Fruit fly (Drosophila melanogaster) whole organism, embryonic: ENCODE results near the gene CG17234.

ENCODE experiments used
- CG10654 ChIP-seq: fragments of 200-800 bp; sonication (Bioruptor generic); optimal IDR thresholded peaks from 2 replicates; lab custom pipeline; 2016; ENCODE audit warnings: missing biosample characterization, missing genetic modification characterization
- CG10979 ChIP-seq: fragments of 200-800 bp; sonication (Bioruptor generic); optimal IDR thresholded peaks from 2 replicates; lab custom pipeline; 2018; ENCODE audit warnings: missing biosample characterization, mild to moderate bottlenecking, missing genetic modification characterization, moderate library complexity
- CG11560 ChIP-seq: fragments of 200-800 bp; sonication (Bioruptor generic); IDR thresholded peaks from 3 replicates; pipeline ENCODE4 v1.3.6; 2022; ENCODE audit warnings: missing biosample characterization, missing genetic modification characterization
- CG12236 ChIP-seq: fragments of 200-800 bp; sonication (Bioruptor generic); optimal IDR thresholded peaks from 2 replicates; lab custom pipeline; 2016; ENCODE audit warnings: missing biosample characterization, missing genetic modification characterization
- CG12299 ChIP-seq: fragments of 200-800 bp; sonication (Bioruptor generic); optimal IDR thresholded peaks from 2 replicates; lab custom pipeline; 2018; ENCODE audit warnings: missing biosample characterization, mild to moderate bottlenecking, missing genetic modification characterization
- CG12659 ChIP-seq: fragments of 200-800 bp; sonication (Bioruptor generic); optimal IDR thresholded peaks from 3 replicates; lab custom pipeline; 2017; ENCODE audit warnings: mild to moderate bottlenecking, missing biosample characterization, missing genetic modification reagents, missing genetic modification characterization
- CG13296 ChIP-seq: fragments of 200-800 bp; sonication (Bioruptor generic); optimal IDR thresholded peaks from 3 replicates; lab custom pipeline; 2018; ENCODE audit warnings: missing biosample characterization, mild to moderate bottlenecking, missing genetic modification characterization
- CG13624 ChIP-seq: fragments of 200-800 bp; sonication (Bioruptor generic); optimal IDR thresholded peaks from 2 replicates; lab custom pipeline; 2016; ENCODE audit warnings: missing biosample characterization, missing genetic modification characterization
- CG15073 ChIP-seq: fragments of 200-800 bp; sonication (Bioruptor generic); optimal IDR thresholded peaks from 2 replicates; lab custom pipeline; 2016; ENCODE audit warnings: missing biosample characterization, missing genetic modification characterization
- CG15479 ChIP-seq: fragments of 200-800 bp; sonication (Bioruptor generic); optimal IDR thresholded peaks from 3 replicates; lab custom pipeline; 2019; ENCODE audit warnings: missing biosample characterization, mild to moderate bottlenecking, missing genetic modification characterization, moderate library complexity
- CG1602 ChIP-seq: fragments of 200-800 bp; sonication (Bioruptor generic); optimal IDR thresholded peaks from 3 replicates; lab custom pipeline; 2016; ENCODE audit warnings: missing biosample characterization, missing genetic modification characterization
- CG16815 ChIP-seq: fragments of 200-800 bp; sonication (Bioruptor generic); optimal IDR thresholded peaks from 3 replicates; lab custom pipeline; 2017; ENCODE audit warnings: missing biosample characterization, mild to moderate bottlenecking, missing genetic modification characterization
- CG17361 ChIP-seq: fragments of 200-800 bp; sonication (Bioruptor generic); IDR thresholded peaks from 3 replicates; pipeline ENCODE4 v1.3.6; 2022; ENCODE audit warnings: missing biosample characterization, missing genetic modification characterization
- CG17568 ChIP-seq: fragments of 200-800 bp; sonication (Bioruptor generic); optimal IDR thresholded peaks from 2 replicates; lab custom pipeline; 2018; ENCODE audit warnings: missing biosample characterization, mild to moderate bottlenecking, missing genetic modification characterization, moderate library complexity
- CG18476 ChIP-seq: fragments of 200-800 bp; sonication (Bioruptor generic); optimal IDR thresholded peaks from 2 replicates; lab custom pipeline; 2016; ENCODE audit warnings: missing biosample characterization, mild to moderate bottlenecking, missing genetic modification characterization
- CG2116 ChIP-seq: fragments of 200-800 bp; sonication (Bioruptor generic); optimal IDR thresholded peaks from 3 replicates; lab custom pipeline; 2018; ENCODE audit warnings: missing biosample characterization, mild to moderate bottlenecking, missing genetic modification characterization
- CG2889 ChIP-seq: fragments of 200-800 bp; sonication (Bioruptor generic); IDR thresholded peaks from 3 replicates; pipeline ENCODE4 v1.3.6; 2022; ENCODE audit warnings: missing biosample characterization, missing genetic modification characterization
- CG30020 ChIP-seq: fragments of 200-800 bp; optimal IDR thresholded peaks from 2 replicates; lab custom pipeline; 2019; ENCODE audit warnings: missing biosample characterization, mild to moderate bottlenecking, missing genetic modification characterization, moderate library complexity
- CG31224 ChIP-seq: fragments of 200-800 bp; sonication (Bioruptor generic); IDR thresholded peaks from 2 replicates; pipeline ENCODE4 v1.3.6; 2022; ENCODE audit warnings: missing biosample characterization, missing genetic modification characterization
- CG3407 ChIP-seq: fragments of 200-800 bp; sonication (Bioruptor generic); optimal IDR thresholded peaks from 2 replicates; lab custom pipeline; 2018; ENCODE audit warnings: missing biosample characterization, mild to moderate bottlenecking, missing genetic modification characterization
- CG3726 ChIP-seq: fragments of 200-800 bp; sonication (Bioruptor generic); IDR thresholded peaks from 3 replicates; pipeline ENCODE4, ENCODE4 v1.3.6; 2022; ENCODE audit warnings: missing biosample characterization, missing genetic modification characterization
- CG4617 ChIP-seq: fragments of 200-800 bp; sonication (Bioruptor generic); optimal IDR thresholded peaks from 3 replicates; lab custom pipeline; 2016; ENCODE audit warnings: missing biosample characterization, missing genetic modification characterization, borderline replicate concordance
- Chrac-16 ChIP-seq: fragments of 200-800 bp; sonication (Bioruptor generic); optimal IDR thresholded peaks from 3 replicates; lab custom pipeline; 2016; ENCODE audit warnings: missing biosample characterization, missing genetic modification characterization
- Dek ChIP-seq: fragments of 200-800 bp; sonication (Bioruptor generic); optimal IDR thresholded peaks from 3 replicates; lab custom pipeline; 2019; ENCODE audit warnings: missing biosample characterization, mild to moderate bottlenecking, missing genetic modification characterization, moderate library complexity
- Dip3 ChIP-seq: fragments of 200-800 bp; sonication (Bioruptor generic); optimal IDR thresholded peaks from 3 replicates; lab custom pipeline; 2016; ENCODE audit warnings: missing biosample characterization, missing genetic modification characterization
- Dref ChIP-seq: fragments of 200-800 bp; sonication (Bioruptor generic); IDR thresholded peaks from 2 replicates; pipeline ENCODE4 v1.3.6; 2022; ENCODE audit warnings: missing biosample characterization, missing genetic modification characterization
- Ets65A ChIP-seq: fragments of 200-800 bp; sonication (Bioruptor generic); peaks from one replicate; lab custom pipeline; 2016; ENCODE audit warnings: missing biosample characterization, missing genetic modification characterization
- Gug ChIP-seq: fragments of 200-800 bp; sonication (Bioruptor generic); IDR thresholded peaks from 4 replicates; pipeline ENCODE4 v1.3.6; 2022; ENCODE audit warnings: missing biosample characterization, missing genetic modification characterization
- Hr39 ChIP-seq: fragments of >200 bp; optimal IDR thresholded peaks from 2 replicates; lab custom pipeline; 2017
- Hr78 ChIP-seq, 2 experiments: fragments of 200-800 bp in 1 of 2; fragments of >200 bp in 1 of 2; sonication (Bioruptor generic) in 1 of 2; optimal IDR thresholded peaks; 2 replicates each; lab custom pipeline; 2017 to 2019; ENCODE audit warnings: missing biosample characterization in 2 of 2, missing genetic modification characterization in 2 of 2, mild to moderate bottlenecking in 1 of 2, moderate library complexity in 1 of 2
- Hsf ChIP-seq: fragments of 200-800 bp; sonication (Bioruptor generic); optimal IDR thresholded peaks from 3 replicates; lab custom pipeline; 2016; ENCODE audit warnings: missing biosample characterization, missing genetic modification characterization
- Jarid2 ChIP-seq: fragments of 200-800 bp; sonication (Bioruptor generic); optimal IDR thresholded peaks from 3 replicates; lab custom pipeline; 2017; ENCODE audit warnings: mild to moderate bottlenecking, missing biosample characterization, missing genetic modification reagents, missing genetic modification characterization
- Sox100B ChIP-seq: fragments of 200-800 bp; sonication (Bioruptor generic); optimal IDR thresholded peaks from 3 replicates; lab custom pipeline; 2018; ENCODE audit warnings: missing biosample characterization, mild to moderate bottlenecking, missing genetic modification characterization
- Spps ChIP-seq: fragments of 200-800 bp; sonication (Bioruptor generic); optimal IDR thresholded peaks from 2 replicates; lab custom pipeline; 2018; ENCODE audit warnings: missing biosample characterization, mild to moderate bottlenecking, missing genetic modification characterization
- Vsx1 ChIP-seq: fragments of 200-800 bp; sonication (Bioruptor generic); optimal IDR thresholded peaks from 2 replicates; lab custom pipeline; 2017; ENCODE audit warnings: missing biosample characterization, mild to moderate bottlenecking, missing genetic modification characterization, missing genetic modification reagents
- bab2 ChIP-seq: fragments of 200-800 bp; sonication (Bioruptor generic); optimal IDR thresholded peaks from 2 replicates; lab custom pipeline; 2016; ENCODE audit warnings: missing biosample characterization, missing genetic modification characterization
- cas ChIP-seq: fragments of 200-800 bp; sonication (Bioruptor generic); IDR thresholded peaks from 2 replicates; pipeline ENCODE4 v1.3.6; 2022; ENCODE audit warnings: missing biosample characterization, missing genetic modification characterization
- caup ChIP-seq: fragments of 200-800 bp; sonication (Bioruptor generic); optimal IDR thresholded peaks from 3 replicates; lab custom pipeline; 2017; ENCODE audit warnings: missing biosample characterization, mild to moderate bottlenecking, missing genetic modification characterization, moderate library complexity; ENCODE audit not compliant: severe bottlenecking
- ci ChIP-seq: fragments of 200-800 bp; sonication (Bioruptor generic); IDR thresholded peaks from 3 replicates; pipeline ENCODE4 v1.3.6; 2022; ENCODE audit warnings: missing biosample characterization, missing genetic modification characterization
- eve ChIP-seq, 2 experiments: fragments of >200 bp; optimal IDR thresholded peaks; 2 replicates each; lab custom pipeline; 2017; ENCODE audit warnings: missing biosample characterization in 2 of 2, missing genetic modification characterization in 2 of 2
- gfzf ChIP-seq: fragments of 200-800 bp; sonication (Bioruptor generic); optimal IDR thresholded peaks from 2 replicates; lab custom pipeline; 2016; ENCODE audit warnings: missing biosample characterization, mild to moderate bottlenecking, missing genetic modification characterization, moderate library complexity
- hb ChIP-seq: fragments of 200-800 bp; sonication (Bioruptor generic); IDR thresholded peaks from 3 replicates; pipeline ENCODE4 v1.3.6; 2022; ENCODE audit warnings: missing biosample characterization, missing genetic modification characterization; ENCODE audit not compliant: partially characterized antibody
- hkb ChIP-seq, 2 experiments: fragments of 200-800 bp in 1 of 2; fragments of >200 bp in 1 of 2; sonication (Bioruptor generic) in 1 of 2; IDR thresholded peaks in 1 of 2; optimal IDR thresholded peaks in 1 of 2; 2 replicates each; pipeline versions ENCODE4 v1.3.6 to Lab custom; 2017 to 2022; ENCODE audit warnings: missing biosample characterization in 1 of 2, missing genetic modification characterization in 1 of 2
- nau ChIP-seq: fragments of 200-800 bp; sonication (Bioruptor generic); optimal IDR thresholded peaks from 3 replicates; lab custom pipeline; 2017; ENCODE audit warnings: missing biosample characterization, mild to moderate bottlenecking, missing genetic modification characterization, missing genetic modification reagents
- repo ChIP-seq: fragments of 200-800 bp; sonication (Bioruptor generic); optimal IDR thresholded peaks from 2 replicates; lab custom pipeline; 2016; ENCODE audit warnings: missing biosample characterization, missing genetic modification characterization
- run ChIP-seq: fragments of 200-800 bp; sonication (Bioruptor generic); optimal IDR thresholded peaks from 3 replicates; lab custom pipeline; 2018; ENCODE audit warnings: missing biosample characterization, mild to moderate bottlenecking, missing genetic modification characterization
- sim ChIP-seq: fragments of 200-800 bp; sonication (Bioruptor generic); IDR thresholded peaks from 2 replicates; pipeline ENCODE4 v1.3.6; 2022; ENCODE audit warnings: missing biosample characterization, missing genetic modification characterization
- tgo ChIP-seq: fragments of 200-800 bp; sonication (Bioruptor generic); IDR thresholded peaks from 3 replicates; pipeline ENCODE4 v1.3.6; 2022; ENCODE audit warnings: missing biosample characterization, missing genetic modification characterization
- tin ChIP-seq: fragments of 200-800 bp; sonication (Bioruptor generic); optimal IDR thresholded peaks from 3 replicates; lab custom pipeline; 2016; ENCODE audit warnings: missing biosample characterization, missing genetic modification characterization
- tll ChIP-seq, 2 experiments: fragments of 200-800 bp in 1 of 2; fragments of >200 bp in 1 of 2; sonication (Bioruptor generic) in 1 of 2; optimal IDR thresholded peaks; 2 replicates each; lab custom pipeline; 2017 to 2019; ENCODE audit warnings: missing biosample characterization in 2 of 2, missing genetic modification characterization in 2 of 2, mild to moderate bottlenecking in 1 of 2, moderate library complexity in 1 of 2
- wek ChIP-seq: fragments of 200-800 bp; sonication (Bioruptor generic); optimal IDR thresholded peaks from 3 replicates; lab custom pipeline; 2018; ENCODE audit warnings: missing biosample characterization, mild to moderate bottlenecking, missing genetic modification characterization, moderate library complexity

The CG17234 gene

dm6 chr2L:2214004-2214403, 38.8 kb upstream of the CG17234 start, which contains the start of the genes Uch and CG34174 (continued):
- peak; percentile 64 for TF ChIP-seq CG2116 (GFP tag; lab: Kevin White, UChicago)
- TF ChIP-seq Dip3 (GFP tag; lab: Kevin White, UChicago): no peak
- no peak for TF ChIP-seq tll (GFP tag; optimal IDR thresholded peaks at IDR 0.05; lab: Kevin White, UChicago)
- no peak for TF ChIP-seq sim (GFP tag; lab: Robert Waterston, UW)
- no peak for TF ChIP-seq CG15479 (GFP tag; lab: Kevin White, UChicago)
- no peak for TF ChIP-seq Ets65A (GFP tag; lab: Kevin White, UChicago)
- TF ChIP-seq nau (GFP tag; lab: Kevin White, UChicago): no peak
- TF ChIP-seq caup (GFP tag; lab: Kevin White, UChicago): peak; percentile 1
- no peak for TF ChIP-seq ci (GFP tag; lab: Robert Waterston, UW)
- no peak for TF ChIP-seq Spps
- TF ChIP-seq tin (GFP tag; lab: Kevin White, UChicago): peak; percentile 7
- TF ChIP-seq CG31224 (GFP tag; lab: Robert Waterston, UW): no peak
- no peak for TF ChIP-seq Hr39 (lab: Kevin White, UChicago)
- no peak for TF ChIP-seq CG3407 (GFP tag; lab: Kevin White, UChicago)
- TF ChIP-seq CG10654 (GFP tag; lab: Kevin White, UChicago): no peak
- no peak for TF ChIP-seq Dek (tag; lab: Kevin White, UChicago)
- peak; percentile 68 for TF ChIP-seq CG12659 (GFP tag; lab: Kevin White, UChicago)
- TF ChIP-seq Hsf (GFP tag; lab: Kevin White, UChicago): peak; percentile 1
- TF ChIP-seq Dref: peak; percentile 60
- no peak for TF ChIP-seq CG17568
- no peak for TF ChIP-seq Hr78 (GFP tag; optimal IDR thresholded peaks at IDR 0.05; lab: Kevin White, UChicago)
- TF ChIP-seq Jarid2 (GFP tag; lab: Kevin White, UChicago): no peak
- TF ChIP-seq CG1602 (GFP tag; lab: Kevin White, UChicago): no peak
- TF ChIP-seq CG15073: no peak
- peak; percentile 74 for TF ChIP-seq hkb (optimal IDR thresholded peaks at IDR 0.05; lab: Kevin White, UChicago)
- no peak for TF ChIP-seq hkb (GFP tag; IDR thresholded peaks at IDR 0.05; lab: Robert Waterston, UW)
- TF ChIP-seq CG17361 (GFP tag; lab: Robert Waterston, UW): peak; percentile 46; the same call in 1 of the 3 replicates
- TF ChIP-seq CG30020 (tag; lab: Kevin White, UChicago): peak; percentile 32
- TF ChIP-seq tgo: no peak
- no peak for TF ChIP-seq CG12236 (GFP tag; lab: Kevin White, UChicago)
- no peak for TF ChIP-seq bab2 (GFP tag; lab: Kevin White, UChicago)
- no peak for TF ChIP-seq CG16815
- no peak for TF ChIP-seq Gug (GFP tag; lab: Robert Waterston, UW)
- peak; percentile 5 for TF ChIP-seq Chrac-16
- TF ChIP-seq CG12299: peak; percentile 22
- TF ChIP-seq CG11560 (tag; lab: Robert Waterston, UW): no peak; the same call in 2 of the 3 replicates
- TF ChIP-seq Vsx1 (GFP tag; lab: Kevin White, UChicago): no peak
- peak; percentile 42 for TF ChIP-seq CG4617 (GFP tag; lab: Kevin White, UChicago)
- no peak for TF ChIP-seq wek (GFP tag; lab: Kevin White, UChicago)
- TF ChIP-seq eve (GFP tag; optimal IDR thresholded peaks at IDR 0.05; lab: Kevin White, UChicago): no peak
- TF ChIP-seq run: no peak
- TF ChIP-seq CG2889: no peak
- TF ChIP-seq repo (GFP tag; lab: Kevin White, UChicago): no peak
- no peak for TF ChIP-seq Sox100B (GFP tag; lab: Kevin White, UChicago)
- TF ChIP-seq CG13296 (GFP tag; lab: Kevin White, UChicago): no peak
- TF ChIP-seq CG13624: peak; percentile 45
- TF ChIP-seq hb (GFP tag; lab: Robert Waterston, UW): no peak
- TF ChIP-seq CG18476: no peak
- no peak for TF ChIP-seq gfzf
- TF ChIP-seq cas (GFP tag; lab: Robert Waterston, UW): no peak
- no peak for TF ChIP-seq CG3726 (GFP tag; lab: Robert Waterston, UW)
- TF ChIP-seq CG10979: peak; percentile 10
